Worm (Caenorhabditis elegans): ENCODE results near the gene ZC190.10.
"Not testable (repeated sequence)": the region's sequence is repeated elsewhere in the genome, so short reads cannot be mapped to it uniquely, and the experiment has no call there.

Gene ZC190.10

DNA sequence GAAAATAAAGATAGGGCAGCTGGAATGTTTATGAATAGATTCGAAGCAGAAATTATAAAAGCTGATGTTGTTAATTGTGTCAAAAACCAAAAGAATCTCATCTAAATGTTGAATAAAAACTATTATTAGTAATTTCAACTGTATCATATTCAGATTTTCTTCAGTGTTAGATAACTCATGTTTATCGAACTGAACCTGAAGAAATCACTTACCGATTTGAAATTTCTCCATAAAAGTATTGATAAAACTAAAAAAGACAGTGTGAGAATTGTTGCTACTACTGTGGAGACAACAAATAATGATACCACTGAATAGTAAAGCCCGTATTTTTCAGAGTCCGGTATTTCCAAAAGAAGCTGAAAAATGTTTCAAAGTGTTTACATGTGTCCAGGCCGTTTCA, 26.0 kb upstream of the ZC190.10 start, which contains the start of gene ZC196.8:
Gene ZC196.8, minus strand, starts transcription at position 101 of the 400 bp plus-strand sequence.
- not testable (repeated sequence) for TF ChIP-seq aly-1, tra-4, hmbx-1 (tag; optimal IDR thresholded peaks at IDR 0.05)

DNA sequence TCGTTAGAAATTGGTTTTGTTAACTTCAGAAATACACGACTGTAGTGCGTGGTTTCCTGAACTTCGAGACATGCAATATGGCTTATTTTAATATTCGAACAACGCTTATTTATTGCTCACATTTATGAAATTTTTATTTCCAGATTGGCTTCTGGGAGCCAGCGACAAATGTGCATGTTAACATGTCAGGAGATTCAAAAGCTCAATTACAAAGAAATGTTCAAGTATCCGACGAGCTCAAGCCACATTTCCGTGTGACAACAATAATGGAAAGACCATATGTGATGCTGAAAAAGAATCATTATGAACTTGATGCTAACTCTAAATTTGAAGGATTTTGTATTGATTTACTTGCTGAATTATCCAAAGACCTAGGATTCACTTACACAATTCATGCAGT, 22.3 kb upstream of the ZC190.10 start:
- TF ChIP-seq flt-1 (GFP tag; IDR thresholded peaks at IDR 0.05) (no peak), scrt-1 (GFP tag; IDR thresholded peaks at IDR 0.05) (no peak), hnd-1 (tag; optimal IDR thresholded peaks at IDR 0.05) (no peak), ets-7 (tag; optimal IDR thresholded peaks at IDR 0.05) (no peak), B0310.2 (tag; optimal IDR thresholded peaks at IDR 0.05) (no peak), ama-1 (optimal IDR thresholded peaks at IDR 0.05) (no peak), ceh-36 (tag; optimal IDR thresholded peaks at IDR 0.05) (no peak)

DNA sequence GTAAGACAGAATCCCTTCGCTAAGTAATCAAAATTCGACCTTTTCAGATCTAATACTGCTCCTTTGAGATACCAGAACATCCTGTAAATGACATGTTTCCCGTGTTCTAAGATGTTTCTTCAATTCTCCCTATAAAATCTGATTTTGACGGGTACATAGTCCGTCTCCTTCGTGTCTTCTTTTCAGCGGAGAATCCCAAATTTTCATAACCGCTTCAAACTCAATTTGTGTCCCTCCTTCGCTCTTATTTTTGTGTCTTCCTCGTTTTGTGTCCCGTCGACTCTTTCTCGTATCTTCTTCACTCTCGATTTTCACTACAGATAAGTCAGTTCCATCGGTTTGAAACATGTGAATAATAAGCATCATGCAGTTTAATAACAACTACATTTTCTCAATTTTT, 20.1 kb upstream of the ZC190.10 start, which contains the start of gene glr-5:
Gene glr-5, plus strand, starts transcription at position 321 of the 400 bp plus-strand sequence.
- no peak for TF ChIP-seq aly-1 (tag; optimal IDR thresholded peaks at IDR 0.05)
- no peak for TF ChIP-seq B0310.2 (tag; optimal IDR thresholded peaks at IDR 0.05)
- TF ChIP-seq scrt-1 (GFP tag; IDR thresholded peaks at IDR 0.05): no peak

DNA sequence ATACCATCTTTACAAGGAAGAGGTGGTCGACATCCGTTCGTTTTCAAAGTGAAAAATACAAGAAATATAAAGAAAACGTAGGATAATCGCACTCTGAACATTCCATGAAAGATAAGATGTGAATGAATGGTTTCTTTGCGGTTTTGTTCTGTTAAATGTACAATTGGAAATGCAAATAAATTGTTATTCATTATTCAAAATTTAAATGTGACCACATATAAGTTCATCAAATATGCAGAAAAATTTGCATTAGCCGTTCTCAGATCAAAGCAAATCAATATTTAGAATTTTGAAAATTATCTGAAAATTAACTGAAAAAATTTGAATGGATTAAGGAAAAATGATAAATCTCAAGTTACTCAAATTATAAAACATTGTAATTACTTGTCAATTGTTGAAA, 15.8 kb upstream of the ZC190.10 start, which contains the start of gene ZC178.2:
Gene ZC178.2, minus strand, starts transcription at position 101 of the 400 bp plus-strand sequence.
- no peak for TF ChIP-seq F13C5.2 (tag; optimal IDR thresholded peaks at IDR 0.05)
- no peak for TF ChIP-seq aly-1 (tag; optimal IDR thresholded peaks at IDR 0.05)
- no peak for TF ChIP-seq tra-4 (tag; optimal IDR thresholded peaks at IDR 0.05)
- no peak for TF ChIP-seq scrt-1 (GFP tag; IDR thresholded peaks at IDR 0.05)
- no peak for TF ChIP-seq flt-1 (GFP tag; IDR thresholded peaks at IDR 0.05)
- no peak for TF ChIP-seq B0310.2 (tag; optimal IDR thresholded peaks at IDR 0.05)
- no peak for TF ChIP-seq ama-1 (optimal IDR thresholded peaks at IDR 0.05)
- TF ChIP-seq hmbx-1 (tag; optimal IDR thresholded peaks at IDR 0.05): no peak
- TF ChIP-seq ceh-13 (GFP tag; optimal IDR thresholded peaks at IDR 0.05): no peak
- TF ChIP-seq ceh-36 (tag; optimal IDR thresholded peaks at IDR 0.05): no peak
- no peak for TF ChIP-seq sea-1 (GFP tag; conservative IDR thresholded peaks at IDR 0.05)
- TF ChIP-seq tbx-11 (GFP tag; IDR thresholded peaks at IDR 0.05): no peak
- TF ChIP-seq hmg-4 (GFP tag; optimal IDR thresholded peaks at IDR 0.05): no peak
- no peak for TF ChIP-seq hnd-1 (tag; optimal IDR thresholded peaks at IDR 0.05)
- no peak for TF ChIP-seq pes-1 (GFP tag; IDR thresholded peaks at IDR 0.05)
- TF ChIP-seq ets-7 (tag; optimal IDR thresholded peaks at IDR 0.05): no peak

DNA sequence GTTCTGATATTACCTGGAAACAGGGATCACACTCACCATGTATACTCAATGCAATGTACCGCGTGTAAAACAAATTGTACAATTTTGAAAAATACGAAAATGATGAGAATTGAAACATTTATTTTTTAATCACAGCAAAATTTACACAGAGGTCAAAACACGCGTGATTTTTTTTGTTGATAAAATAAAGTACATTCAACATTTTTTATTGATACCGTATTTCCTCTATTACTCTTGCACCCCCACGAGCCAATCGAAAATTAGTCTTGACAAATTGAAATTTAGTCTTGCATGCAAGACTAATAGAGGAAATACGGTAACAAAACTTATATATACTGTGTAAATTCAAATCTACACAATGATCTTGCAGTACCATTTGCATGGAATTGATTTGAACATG, 8.4 kb downstream of the ZC190.10 start, which contains the start of gene ZC190.8:
Gene ZC190.8, minus strand, starts transcription at position 101 of the 400 bp plus-strand sequence.
- TF ChIP-seq sea-1 (GFP tag; conservative IDR thresholded peaks at IDR 0.05) (no peak), hmbx-1 (tag; optimal IDR thresholded peaks at IDR 0.05) (no peak), flt-1 (GFP tag; IDR thresholded peaks at IDR 0.05) (no peak), tbx-11 (GFP tag; IDR thresholded peaks at IDR 0.05) (no peak), hnd-1 (tag; optimal IDR thresholded peaks at IDR 0.05) (no peak), aly-1 (tag; optimal IDR thresholded peaks at IDR 0.05) (no peak), ceh-13 (GFP tag; optimal IDR thresholded peaks at IDR 0.05) (no peak), ets-7 (tag; optimal IDR thresholded peaks at IDR 0.05) (no peak), ama-1 (optimal IDR thresholded peaks at IDR 0.05) (no peak), B0310.2 (tag; optimal IDR thresholded peaks at IDR 0.05) (no peak), hmg-4 (GFP tag; optimal IDR thresholded peaks at IDR 0.05) (no peak), F13C5.2 (tag; optimal IDR thresholded peaks at IDR 0.05) (no peak), pes-1 (GFP tag; IDR thresholded peaks at IDR 0.05) (no peak), ceh-36 (tag; optimal IDR thresholded peaks at IDR 0.05) (no peak), tbx-37 (GFP tag; conservative IDR thresholded peaks at IDR 0.05) (no peak), tra-4 (tag; optimal IDR thresholded peaks at IDR 0.05) (no peak)

DNA sequence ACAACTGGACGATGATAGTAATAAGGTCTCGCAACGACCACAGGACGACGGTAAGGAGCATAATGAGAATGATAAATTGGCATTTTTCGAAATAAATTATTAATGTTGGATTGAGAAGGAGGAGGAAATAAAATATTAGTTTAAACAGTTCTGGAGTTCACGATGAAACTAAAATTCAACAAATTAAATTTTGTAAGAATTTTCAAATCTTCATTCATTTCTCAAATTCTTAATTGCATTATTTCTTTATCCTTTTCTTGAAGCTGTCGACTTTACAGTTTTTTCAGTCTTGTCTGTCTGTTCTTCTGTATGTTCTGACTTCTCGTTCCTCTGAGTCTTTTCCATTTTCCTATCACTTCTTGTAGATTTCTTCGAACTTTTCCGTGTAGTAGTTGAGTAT, 9.4 kb downstream of the ZC190.10 start, which contains the start of gene ZC190.7:
Gene ZC190.7, minus strand, starts transcription at position 101 of the 400 bp plus-strand sequence.
- no peak for TF ChIP-seq tbx-11 (GFP tag; IDR thresholded peaks at IDR 0.05)

DNA sequence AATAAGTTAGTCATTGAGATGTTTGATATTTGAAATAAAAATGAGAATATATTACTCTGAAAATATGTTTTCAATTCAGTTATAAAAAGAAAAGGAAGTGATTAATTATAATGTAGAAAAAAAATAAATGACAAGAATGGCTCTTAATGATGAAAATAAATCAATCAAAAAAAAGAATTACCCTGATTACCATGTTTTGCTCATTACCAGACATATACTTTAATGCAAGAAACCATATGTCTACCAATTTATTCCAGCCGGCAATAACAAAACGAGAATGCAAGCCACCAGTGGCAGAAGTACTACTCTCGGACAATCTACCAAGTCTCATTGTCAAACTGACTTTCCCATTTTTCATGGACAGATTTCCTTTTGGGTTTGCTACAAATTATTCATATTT, 12.3 kb downstream of the ZC190.10 start:
- TF ChIP-seq ama-1 (optimal IDR thresholded peaks at IDR 0.05) (no peak), flt-1 (GFP tag; IDR thresholded peaks at IDR 0.05) (no peak), hmg-4 (GFP tag; optimal IDR thresholded peaks at IDR 0.05) (no peak), hmbx-1 (tag; optimal IDR thresholded peaks at IDR 0.05) (no peak), ets-7 (tag; optimal IDR thresholded peaks at IDR 0.05) (no peak), tbx-11 (GFP tag; IDR thresholded peaks at IDR 0.05) (no peak), aly-1 (tag; optimal IDR thresholded peaks at IDR 0.05) (no peak), hnd-1 (tag; optimal IDR thresholded peaks at IDR 0.05) (no peak), B0310.2 (tag; optimal IDR thresholded peaks at IDR 0.05) (no peak), ceh-36 (tag; optimal IDR thresholded peaks at IDR 0.05) (no peak), F13C5.2 (tag; optimal IDR thresholded peaks at IDR 0.05) (no peak), tbx-37 (GFP tag; conservative IDR thresholded peaks at IDR 0.05) (no peak), sea-1 (GFP tag; conservative IDR thresholded peaks at IDR 0.05) (no peak), ceh-13 (GFP tag; optimal IDR thresholded peaks at IDR 0.05) (no peak)

DNA sequence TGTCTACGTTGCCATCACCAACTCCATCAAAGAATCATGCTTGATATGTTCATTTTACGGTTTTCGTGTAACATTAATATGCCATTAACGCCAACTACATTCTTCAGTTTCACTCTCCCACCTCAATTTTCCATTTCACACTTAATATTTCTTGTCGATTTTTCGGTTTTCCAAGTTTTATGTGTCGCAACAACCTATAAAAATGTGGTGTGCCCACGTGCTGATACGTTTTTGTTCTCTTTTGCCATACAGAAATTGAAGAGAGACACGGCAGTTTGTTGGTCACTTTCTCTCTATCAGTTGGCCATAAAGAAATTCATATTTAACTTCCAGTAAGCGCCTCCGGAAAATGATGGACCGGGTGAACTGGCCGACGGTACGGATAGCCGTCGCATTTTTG, 13.4 kb downstream of the ZC190.10 start, which contains the start of gene cln-3.3:
Gene cln-3.3, plus strand, starts transcription at position 334 of the 400 bp plus-strand sequence.
- no peak for TF ChIP-seq ets-7 (tag; optimal IDR thresholded peaks at IDR 0.05)

DNA sequence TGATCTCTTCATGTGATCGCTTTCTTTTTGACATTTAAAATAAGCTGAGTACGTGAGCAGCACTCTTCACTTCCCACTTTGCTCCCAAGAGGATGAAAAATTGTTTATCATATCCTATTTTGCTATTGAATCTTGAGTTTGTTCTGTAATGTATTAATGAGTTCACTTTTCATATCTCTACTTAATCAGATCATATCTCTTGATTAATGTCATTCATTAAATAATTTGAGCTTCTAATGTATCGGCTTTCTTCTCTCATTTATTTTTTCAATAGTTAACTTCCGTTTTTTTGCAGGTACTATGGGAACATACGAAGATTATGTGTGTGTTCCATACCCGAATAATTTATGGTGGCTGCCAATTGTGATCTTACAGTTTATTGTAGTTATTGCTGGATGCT, 15.1 kb downstream of the ZC190.10 start, which contains the start of gene ZC190.2:
Gene ZC190.2, plus strand, starts transcription at position 301 of the 400 bp plus-strand sequence.
- no peak for TF ChIP-seq ama-1 (optimal IDR thresholded peaks at IDR 0.05)
- TF ChIP-seq ceh-13 (GFP tag; optimal IDR thresholded peaks at IDR 0.05): no peak
- no peak for TF ChIP-seq hnd-1 (tag; optimal IDR thresholded peaks at IDR 0.05)
- no peak for TF ChIP-seq tbx-37 (GFP tag; conservative IDR thresholded peaks at IDR 0.05)
- no peak for TF ChIP-seq aly-1 (tag; optimal IDR thresholded peaks at IDR 0.05)
- no peak for TF ChIP-seq ets-7 (tag; optimal IDR thresholded peaks at IDR 0.05)
- no peak for TF ChIP-seq hmbx-1 (tag; optimal IDR thresholded peaks at IDR 0.05)
- no peak for TF ChIP-seq B0310.2 (tag; optimal IDR thresholded peaks at IDR 0.05)
- no peak for TF ChIP-seq pes-1 (GFP tag; IDR thresholded peaks at IDR 0.05)
- TF ChIP-seq tbx-11 (GFP tag; IDR thresholded peaks at IDR 0.05): no peak
- TF ChIP-seq sea-1 (GFP tag; conservative IDR thresholded peaks at IDR 0.05): no peak
- TF ChIP-seq hmg-4 (GFP tag; optimal IDR thresholded peaks at IDR 0.05): no peak
- no peak for TF ChIP-seq tra-4 (tag; optimal IDR thresholded peaks at IDR 0.05)
- no peak for TF ChIP-seq F13C5.2 (tag; optimal IDR thresholded peaks at IDR 0.05)
- no peak for TF ChIP-seq scrt-1 (GFP tag; IDR thresholded peaks at IDR 0.05)
- no peak for TF ChIP-seq ceh-36 (tag; optimal IDR thresholded peaks at IDR 0.05)
- no peak for TF ChIP-seq flt-1 (GFP tag; IDR thresholded peaks at IDR 0.05)
